Worm (Caenorhabditis elegans): Measurements from ENCODE around the gene cyp-29A4.

Gene cyp-29A4

ce11 chrV:9696715-9697114, 42.2 kb downstream of the cyp-29A4 start, which contains the start of gene her-1:
Gene her-1, plus strand, starts transcription at chrV:9697015.
- no peak for TF ChIP-seq ztf-29 (GFP tag; IDR thresholded peaks at IDR 0.05)
- no peak for TF ChIP-seq ztf-23 (GFP tag; IDR thresholded peaks at IDR 0.05)
- TF ChIP-seq T22C8.4 (GFP tag; IDR thresholded peaks at IDR 0.05) = no peak
- TF ChIP-seq med-1 (GFP tag; optimal IDR thresholded peaks at IDR 0.05; ENCODE audit: insufficient read depth) = no peak
- TF ChIP-seq cog-1 (tag; optimal IDR thresholded peaks at IDR 0.05) = no peak
- TF ChIP-seq flt-1 (GFP tag; IDR thresholded peaks at IDR 0.05) = no peak
- TF ChIP-seq klf-2 (GFP tag; conservative IDR thresholded peaks at IDR 0.05) = no peak
- TF ChIP-seq ref-1 (GFP tag; conservative IDR thresholded peaks at IDR 0.05) = no peak
- TF ChIP-seq tab-1 (GFP tag; IDR thresholded peaks at IDR 0.05) = no peak

ce11 chrV:9699216-9699615, 44.7 kb downstream of the cyp-29A4 start:
- TF ChIP-seq med-1 (GFP tag; optimal IDR thresholded peaks at IDR 0.05; ENCODE audit: insufficient read depth) (no peak), cog-1 (tag; optimal IDR thresholded peaks at IDR 0.05) (no peak), klf-2 (GFP tag; conservative IDR thresholded peaks at IDR 0.05) (no peak), ref-1 (GFP tag; conservative IDR thresholded peaks at IDR 0.05) (no peak), flt-1 (GFP tag; IDR thresholded peaks at IDR 0.05) (no peak)

- TF ChIP-seq med-1 (GFP tag; optimal IDR thresholded peaks at IDR 0.05; ENCODE audit: insufficient read depth) (no peak), cog-1 (tag; optimal IDR thresholded peaks at IDR 0.05) (no peak), klf-2 (GFP tag; conservative IDR thresholded peaks at IDR 0.05) (no peak), ztf-29 (GFP tag; IDR thresholded peaks at IDR 0.05) (no peak)
Measured at ce11 chrV:9701861-9702260, 47.3 kb downstream of the cyp-29A4 start.

ce11 chrV:9702755-9703154, 48.2 kb downstream of the cyp-29A4 start, which contains the start of gene xbx-6:
Gene xbx-6, plus strand, starts transcription at chrV:9703055.
- TF ChIP-seq T22C8.4 (GFP tag; IDR thresholded peaks at IDR 0.05) (no peak), ztf-29 (GFP tag; IDR thresholded peaks at IDR 0.05) (no peak), flt-1 (GFP tag; IDR thresholded peaks at IDR 0.05) (no peak), cog-1 (tag; optimal IDR thresholded peaks at IDR 0.05) (no peak), klf-2 (GFP tag; conservative IDR thresholded peaks at IDR 0.05) (no peak), ref-1 (GFP tag; conservative IDR thresholded peaks at IDR 0.05) (no peak), tab-1 (GFP tag; IDR thresholded peaks at IDR 0.05) (no peak), med-1 (GFP tag; optimal IDR thresholded peaks at IDR 0.05; ENCODE audit: insufficient read depth) (no peak), ztf-23 (GFP tag; IDR thresholded peaks at IDR 0.05) (no peak)

ce11 chrV:9703549-9703948, 49.0 kb downstream of the cyp-29A4 start:
- TF ChIP-seq T22C8.4 (GFP tag; IDR thresholded peaks at IDR 0.05) (no peak), ztf-29 (GFP tag; IDR thresholded peaks at IDR 0.05) (no peak), ztf-23 (GFP tag; IDR thresholded peaks at IDR 0.05) (no peak), cog-1 (tag; optimal IDR thresholded peaks at IDR 0.05) (no peak), flt-1 (GFP tag; IDR thresholded peaks at IDR 0.05) (no peak), ref-1 (GFP tag; conservative IDR thresholded peaks at IDR 0.05) (no peak), med-1 (GFP tag; optimal IDR thresholded peaks at IDR 0.05; ENCODE audit: insufficient read depth) (no peak), klf-2 (GFP tag; conservative IDR thresholded peaks at IDR 0.05) (no peak), tab-1 (GFP tag; IDR thresholded peaks at IDR 0.05) (no peak)

ce11 chrV:9704399-9704798, 49.8 kb downstream of the cyp-29A4 start:
- TF ChIP-seq cog-1 (tag; optimal IDR thresholded peaks at IDR 0.05) (peak; percentile 8), T22C8.4 (GFP tag; IDR thresholded peaks at IDR 0.05) (peak; percentile 41; the same call in 1 of the 2 replicates), med-1 (GFP tag; optimal IDR thresholded peaks at IDR 0.05; ENCODE audit: insufficient read depth) (no peak)

- TF ChIP-seq ref-1 (GFP tag; conservative IDR thresholded peaks at IDR 0.05) (no peak), med-1 (GFP tag; optimal IDR thresholded peaks at IDR 0.05; ENCODE audit: insufficient read depth) (no peak), cog-1 (tag; optimal IDR thresholded peaks at IDR 0.05) (no peak), klf-2 (GFP tag; conservative IDR thresholded peaks at IDR 0.05) (no peak), tab-1 (GFP tag; IDR thresholded peaks at IDR 0.05) (no peak), T22C8.4 (GFP tag; IDR thresholded peaks at IDR 0.05) (no peak), ztf-23 (GFP tag; IDR thresholded peaks at IDR 0.05) (no peak), ztf-29 (GFP tag; IDR thresholded peaks at IDR 0.05) (no peak), flt-1 (GFP tag; IDR thresholded peaks at IDR 0.05) (no peak)
Measured at ce11 chrV:9706592-9706991, 52.0 kb downstream of the cyp-29A4 start.

Measured in whole organism, midembryonic.